4 fruit fly cellular contexts compared by ENCODE assay signal in genomic region chr3L:19897685-19898009, dm6.
TF ChIP-seq lines count a peak whose summit lies in the region.

No protein-coding gene starts in this region.

- no peak for TF ChIP-seq CTCF in whole organism, embryonic (GFP tag; optimal IDR thresholded peaks at IDR 0.05; lab: Kevin White, UChicago)

TF ChIP-seq in whole organism, adult, 20 proteins besides CTCF, POLR2A, EP300 and RAD21:
- TF ChIP-seq cic (GFP tag; optimal IDR thresholded peaks at IDR 0.05; lab: Kevin White, UChicago): peak; percentile 1
- TF ChIP-seq Clk (GFP tag; optimal IDR thresholded peaks at IDR 0.05; lab: Kevin White, UChicago): no peak
- TF ChIP-seq Mnt (GFP tag; optimal IDR thresholded peaks at IDR 0.05; lab: Kevin White, UChicago): peak; percentile 47
- TF ChIP-seq toe (GFP tag; optimal IDR thresholded peaks at IDR 0.05; lab: Kevin White, UChicago): no peak

TF ChIP-seq in whole organism, embryonic, 481 proteins besides CTCF, POLR2A, EP300 and RAD21 (continues in another document):
- TF ChIP-seq gsb (GFP tag; IDR thresholded peaks at IDR 0.05; lab: Robert Waterston, UW) (no peak), nerfin-2 (GFP tag; IDR thresholded peaks at IDR 0.05; lab: Robert Waterston, UW; ENCODE audit: partially characterized antibody) (no peak), cg (GFP tag; optimal IDR thresholded peaks at IDR 0.05; lab: Kevin White, UChicago) (peak; percentile 62), CG4404 (GFP tag; IDR thresholded peaks at IDR 0.05; lab: Robert Waterston, UW) (no peak), CG6689 (GFP tag; IDR thresholded peaks at IDR 0.05; lab: Robert Waterston, UW) (no peak), eve (GFP tag; optimal IDR thresholded peaks at IDR 0.05; lab: Kevin White, UChicago) (no peak), knrl (GFP tag; IDR thresholded peaks at IDR 0.05; lab: Robert Waterston, UW; ENCODE audit: partially characterized antibody) (no peak), nau (GFP tag; optimal IDR thresholded peaks at IDR 0.05; lab: Kevin White, UChicago) (no peak), CG3995 (GFP tag; optimal IDR thresholded peaks at IDR 0.05; lab: Kevin White, UChicago) (no peak), CG12071 (GFP tag; optimal IDR thresholded peaks at IDR 0.05; lab: Kevin White, UChicago) (no peak), phol (tag; optimal IDR thresholded peaks at IDR 0.05; lab: Kevin White, UChicago) (no peak), cwo (GFP tag; optimal IDR thresholded peaks at IDR 0.05; lab: Kevin White, UChicago) (peak; percentile 71), p53 (GFP tag; optimal IDR thresholded peaks at IDR 0.05; lab: Kevin White, UChicago) (no peak), hb (GFP tag; IDR thresholded peaks at IDR 0.05; lab: Robert Waterston, UW; ENCODE audit: partially characterized antibody) (no peak), trh (GFP tag; optimal IDR thresholded peaks at IDR 0.05; lab: Kevin White, UChicago) (no peak), Bdp1 (GFP tag; optimal IDR thresholded peaks at IDR 0.05; lab: Kevin White, UChicago) (no peak), run (tag; optimal IDR thresholded peaks at IDR 0.05; lab: Kevin White, UChicago) (no peak), ro (GFP tag; IDR thresholded peaks at IDR 0.05; lab: Robert Waterston, UW) (no peak), CG10431 (GFP tag; optimal IDR thresholded peaks at IDR 0.05; lab: Kevin White, UChicago) (no peak), chinmo (GFP tag; IDR thresholded peaks at IDR 0.05; lab: Robert Waterston, UW; ENCODE audit: partially characterized antibody) (peak; percentile 82; the same call in 3 of the 4 replicates), CG6272 (GFP tag; IDR thresholded peaks at IDR 0.05; lab: Robert Waterston, UW) (no peak), jigr1 (GFP tag; IDR thresholded peaks at IDR 0.05; lab: Robert Waterston, UW) (no peak), CG10543 (GFP tag; optimal IDR thresholded peaks at IDR 0.05; lab: Kevin White, UChicago) (no peak), bigmax (GFP tag; optimal IDR thresholded peaks at IDR 0.05; lab: Kevin White, UChicago) (peak; percentile 49), az2 (GFP tag; optimal IDR thresholded peaks at IDR 0.05; lab: Kevin White, UChicago) (no peak), CG13123 (GFP tag; optimal IDR thresholded peaks at IDR 0.05; lab: Kevin White, UChicago) (no peak), ftz-f1 (GFP tag; optimal IDR thresholded peaks at IDR 0.05; lab: Kevin White, UChicago) (peak; percentile 20), tll (GFP tag; optimal IDR thresholded peaks at IDR 0.05; lab: Kevin White, UChicago) (peak in 1 of 2 experiments; percentile 73), gsb-n (tag; optimal IDR thresholded peaks at IDR 0.05; lab: Kevin White, UChicago) (no peak), CG10274 (GFP tag; optimal IDR thresholded peaks at IDR 0.05; lab: Kevin White, UChicago) (no peak)

TF ChIP-seq in whole organism, prepupa, 60 proteins besides CTCF, POLR2A, EP300 and RAD21:
- TF ChIP-seq fkh (GFP tag; optimal IDR thresholded peaks at IDR 0.05; lab: Kevin White, UChicago) (peak; percentile 58), ss (GFP tag; optimal IDR thresholded peaks at IDR 0.05; lab: Kevin White, UChicago) (no peak)

TF ChIP-seq in whole organism, wandering third instar larva, 38 proteins besides CTCF, POLR2A, EP300 and RAD21:
- TF ChIP-seq Dfd (GFP tag; optimal IDR thresholded peaks at IDR 0.05; lab: Kevin White, UChicago): no peak
- peak; percentile 41 for TF ChIP-seq CG32264 (GFP tag; optimal IDR thresholded peaks at IDR 0.05; lab: Kevin White, UChicago)
- no peak for TF ChIP-seq Dif (GFP tag; optimal IDR thresholded peaks at IDR 0.05; lab: Kevin White, UChicago; ENCODE audit: partially characterized antibody)
- TF ChIP-seq pan (optimal IDR thresholded peaks at IDR 0.05; lab: Kevin White, UChicago): no peak
- no peak for TF ChIP-seq foxo (GFP tag; optimal IDR thresholded peaks at IDR 0.05; lab: Kevin White, UChicago)
